Fruit fly (Drosophila melanogaster): Measurements from ENCODE around the gene CG2225.

Gene CG2225

DNA sequence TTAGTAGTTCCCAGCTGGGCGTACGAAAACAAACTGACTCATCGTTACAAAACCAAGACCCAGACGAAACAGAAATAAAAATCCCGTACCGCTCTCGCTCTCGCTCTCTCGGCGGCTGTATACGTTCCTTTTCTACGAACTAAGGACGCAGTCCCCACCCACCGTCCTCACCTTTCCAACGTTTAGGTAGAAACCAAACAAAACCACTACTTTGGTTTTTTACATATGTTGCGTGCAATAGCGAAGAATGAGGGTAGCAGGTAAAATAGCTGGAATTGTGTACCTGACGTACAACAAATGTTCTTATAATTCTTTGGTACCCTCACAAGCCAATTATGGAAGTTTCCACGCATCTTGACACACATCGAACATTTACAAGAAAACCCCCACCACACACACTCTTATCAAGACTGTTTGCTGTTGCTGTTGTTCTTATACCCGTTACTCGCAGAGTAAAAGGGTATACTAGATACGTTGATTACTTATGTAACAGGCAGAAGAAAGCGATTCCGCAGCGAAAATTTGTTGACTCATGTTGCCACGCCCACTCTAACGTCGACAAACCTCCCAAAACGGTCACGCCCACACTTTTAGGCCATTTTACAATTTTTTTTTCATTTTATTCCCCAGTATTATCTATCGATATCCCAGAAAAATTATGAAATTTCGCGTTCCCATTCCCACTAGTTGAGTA lies 58.4 kb downstream of the CG2225 start (continued):
- TF ChIP-seq BEAF-32 (GFP tag; optimal IDR thresholded peaks at IDR 0.05) (no peak), bsh (GFP tag; optimal IDR thresholded peaks at IDR 0.05) (peak in 1 of 2 experiments; percentile 49), Neu2 (GFP tag; optimal IDR thresholded peaks at IDR 0.05; ENCODE audit: borderline replicate concordance) (no peak), Asciz (GFP tag; optimal IDR thresholded peaks at IDR 0.05) (no peak), eyg (GFP tag; optimal IDR thresholded peaks at IDR 0.05) (no peak), CG2712 (tag; optimal IDR thresholded peaks at IDR 0.05) (peak; percentile 64), MBD-R2 (GFP tag; IDR thresholded peaks at IDR 0.05) (no peak), CG10274 (GFP tag; optimal IDR thresholded peaks at IDR 0.05) (peak; percentile 19), lola (GFP tag; optimal IDR thresholded peaks at IDR 0.05) (peak in 1 of 3 experiments; percentile 68), nerfin-2 (GFP tag; IDR thresholded peaks at IDR 0.05; ENCODE audit: partially characterized antibody) (no peak), CG4282 (GFP tag; optimal IDR thresholded peaks at IDR 0.05) (no peak), CG7271 (tag; optimal IDR thresholded peaks at IDR 0.05) (no peak), ewg (GFP tag; optimal IDR thresholded peaks at IDR 0.05) (no peak), Camta (GFP tag; optimal IDR thresholded peaks at IDR 0.05) (no peak), mirr (GFP tag; optimal IDR thresholded peaks at IDR 0.05) (peak; percentile 46), CG13624 (GFP tag; optimal IDR thresholded peaks at IDR 0.05) (no peak), CG9727 (GFP tag; optimal IDR thresholded peaks at IDR 0.05) (peak; percentile 67), Tbp (GFP tag; optimal IDR thresholded peaks at IDR 0.05) (no peak), lab (GFP tag; optimal IDR thresholded peaks at IDR 0.05) (no peak), CG7372 (GFP tag; IDR thresholded peaks at IDR 0.05) (no peak), CG13894 (tag; optimal IDR thresholded peaks at IDR 0.05) (peak; percentile 34), zfh2 (GFP tag; optimal IDR thresholded peaks at IDR 0.05) (no peak), MTF-1 (GFP tag; optimal IDR thresholded peaks at IDR 0.05; ENCODE audit: borderline replicate concordance) (no peak), cad (GFP tag; optimal IDR thresholded peaks at IDR 0.05) (no peak), emc (GFP tag; optimal IDR thresholded peaks at IDR 0.05) (no peak), ERR (GFP tag; optimal IDR thresholded peaks at IDR 0.05) (no peak), Antp (GFP tag; optimal IDR thresholded peaks at IDR 0.05) (no peak), eve (GFP tag; optimal IDR thresholded peaks at IDR 0.05) (peak in 1 of 2 experiments; percentile 48), slou (GFP tag; optimal IDR thresholded peaks at IDR 0.05) (peak; percentile 13), Sox102F (GFP tag; optimal IDR thresholded peaks at IDR 0.05) (no peak), Gsc (GFP tag; IDR thresholded peaks at IDR 0.05) (no peak), Hand (GFP tag; optimal IDR thresholded peaks at IDR 0.05) (no peak), Opbp (GFP tag; IDR thresholded peaks at IDR 0.05; ENCODE audit: partially characterized antibody) (no peak), CG3163 (GFP tag; optimal IDR thresholded peaks at IDR 0.05) (peak; percentile 18), CG34376 (GFP tag; optimal IDR thresholded peaks at IDR 0.05) (no peak), usp (GFP tag; optimal IDR thresholded peaks at IDR 0.05) (no peak), nom (GFP tag; optimal IDR thresholded peaks at IDR 0.05) (no peak), jing (GFP tag; optimal IDR thresholded peaks at IDR 0.05) (no peak), schlank (tag; optimal IDR thresholded peaks at IDR 0.05) (no peak), sens (GFP tag) (peak; percentile 89), slbo (GFP tag; IDR thresholded peaks at IDR 0.05) (no peak; the same call in 1 of the 2 replicates), exex (tag; optimal IDR thresholded peaks at IDR 0.05) (peak; percentile 39), NFAT (GFP tag; IDR thresholded peaks at IDR 0.05) (no peak), Usf (GFP tag; optimal IDR thresholded peaks at IDR 0.05) (no peak), Rfx (GFP tag; IDR thresholded peaks at IDR 0.05) (0 out of 2 replicates have a peak, but pooled peaks have one; percentile 27), hbn (GFP tag; IDR thresholded peaks at IDR 0.05; ENCODE audit: partially characterized antibody) (no peak), gem (tag; optimal IDR thresholded peaks at IDR 0.05) (peak; percentile 63), H2.0 (GFP tag; IDR thresholded peaks at IDR 0.05) (no peak), CG11085 (GFP tag; IDR thresholded peaks at IDR 0.05) (no peak)

All from whole organism, embryonic.